Worm (Caenorhabditis elegans) whole organism, young adult: ENCODE measurements around the gene lmp-1.

Experiments
- attf-3 ChIP-seq: fragments of 200-800 bp; sonication (Bioruptor generic); conservative IDR thresholded peaks from 2 replicates; pipeline ENCODE4 v1.3.6; 2022; ENCODE audit warnings: missing genetic modification reagents, missing genetic modification characterization, missing compliant biosample characterization
- efl-1 ChIP-seq: fragments of 150-350 bp; optimal IDR thresholded peaks from 2 replicates; lab custom pipeline; 2014; ENCODE audit warnings: missing biosample characterization, missing genetic modification reagents, missing genetic modification characterization
- him-1 ChIP-seq: sonication (generic microtip); optimal IDR thresholded peaks from 2 replicates; lab custom pipeline; 2016; ENCODE audit warnings: missing genotype, missing genetic modification reagents, missing genetic modification characterization, missing compliant biosample characterization

- TF ChIP-seq attf-3 (GFP tag; lab: Robert Waterston, UW) = no peak
- no peak for TF ChIP-seq him-1
- TF ChIP-seq efl-1 (GFP tag; lab: Kevin White, UChicago) = no peak
Measured at ce11 chrX:6412575-6412974, 35.1 kb upstream of the lmp-1 start, which contains the start of gene T22E5.1.
